Worm (Caenorhabditis elegans) whole organism, mixed stage, embryonic: ENCODE results near the gene dph-5.

Source experiments
- M03D4.4 ChIP-seq: sonication (generic microtip); optimal IDR thresholded peaks from 2 replicates; lab custom pipeline; 2017; ENCODE audit warnings: mild to moderate bottlenecking, missing genetic modification characterization, missing compliant biosample characterization
- bed-3 ChIP-seq: fragments of 200-800 bp; sonication (Bioruptor generic); optimal IDR thresholded peaks from 3 replicates; lab custom pipeline; 2018; ENCODE audit warnings: mild to moderate bottlenecking, missing genetic modification characterization, moderate library complexity, missing compliant biosample characterization
- blmp-1 ChIP-seq: fragments of 150-350 bp; optimal IDR thresholded peaks from 2 replicates; lab custom pipeline; 2014; ENCODE audit warnings: missing biosample characterization, missing genetic modification characterization
- ceh-39 ChIP-seq: fragments of 150-350 bp; optimal IDR thresholded peaks from 2 replicates; lab custom pipeline; 2014; ENCODE audit warnings: missing biosample characterization, missing genetic modification characterization
- ceh-43 ChIP-seq: fragments of 200-800 bp; sonication (Bioruptor generic); optimal IDR thresholded peaks from 2 replicates; lab custom pipeline; 2018; ENCODE audit warnings: mild to moderate bottlenecking, missing genetic modification characterization, moderate library complexity, missing compliant biosample characterization
- ceh-83 ChIP-seq: fragments of 200-800 bp; sonication (Bioruptor generic); optimal IDR thresholded peaks from 2 replicates; lab custom pipeline; 2018; ENCODE audit warnings: mild to moderate bottlenecking, missing genetic modification characterization, missing compliant biosample characterization
- ces-1 ChIP-seq: fragments of 150-350 bp; optimal IDR thresholded peaks from 2 replicates; lab custom pipeline; 2014; ENCODE audit warnings: missing biosample characterization, missing genetic modification reagents, missing genetic modification characterization
- cnd-1 ChIP-seq: fragments of 200-800 bp; sonication (Bioruptor generic); optimal IDR thresholded peaks from 2 replicates; lab custom pipeline; 2018; ENCODE audit warnings: mild to moderate bottlenecking, missing genetic modification characterization, missing compliant biosample characterization
- drap-1 ChIP-seq: fragments of 200-800 bp; sonication (Bioruptor generic); optimal IDR thresholded peaks from 3 replicates; lab custom pipeline; 2018; ENCODE audit warnings: mild to moderate bottlenecking, missing genetic modification characterization, missing compliant biosample characterization
- elt-1 ChIP-seq: sonication (generic microtip); optimal IDR thresholded peaks from 2 replicates; lab custom pipeline; 2017; ENCODE audit warnings: missing genetic modification characterization, mild to moderate bottlenecking, missing compliant biosample characterization, antibody characterized with exemption, moderate library complexity, borderline replicate concordance; ENCODE audit not compliant: insufficient read depth
- elt-3 ChIP-seq: fragments of 150-350 bp; optimal IDR thresholded peaks from 2 replicates; lab custom pipeline; 2014; ENCODE audit warnings: missing biosample characterization, missing genetic modification characterization
- flh-1 ChIP-seq: fragments of 200-800 bp; sonication (Bioruptor generic); optimal IDR thresholded peaks from 2 replicates; lab custom pipeline; 2018; ENCODE audit warnings: mild to moderate bottlenecking, missing genetic modification characterization, moderate library complexity, missing compliant biosample characterization
- ham-2 ChIP-seq: fragments of 200-800 bp; sonication (Bioruptor generic); optimal IDR thresholded peaks from 2 replicates; lab custom pipeline; 2018; ENCODE audit warnings: mild to moderate bottlenecking, missing genetic modification characterization, missing compliant biosample characterization
- lsy-2 ChIP-seq: fragments of 150-350 bp; optimal IDR thresholded peaks from 2 replicates; lab custom pipeline; 2014; ENCODE audit warnings: missing biosample characterization, missing genetic modification characterization
- mab-5 ChIP-seq: fragments of 150-350 bp; optimal IDR thresholded peaks from 2 replicates; lab custom pipeline; 2014; ENCODE audit warnings: missing biosample characterization, missing genetic modification characterization
- mep-1 ChIP-seq: fragments of 150-350 bp; optimal IDR thresholded peaks from 2 replicates; lab custom pipeline; 2017; ENCODE audit warnings: missing biosample characterization, missing genetic modification reagents, missing genetic modification characterization, inconsistent platforms
- nhr-12 ChIP-seq: fragments of 150-350 bp; optimal IDR thresholded peaks from 2 replicates; lab custom pipeline; 2014; ENCODE audit warnings: missing biosample characterization, missing genetic modification characterization
- nhr-2 ChIP-seq: fragments of 150-350 bp; optimal IDR thresholded peaks from 2 replicates; lab custom pipeline; 2014; ENCODE audit warnings: missing biosample characterization, missing genetic modification characterization
- nhr-237 ChIP-seq: fragments of 150-350 bp; optimal IDR thresholded peaks from 2 replicates; lab custom pipeline; 2014; ENCODE audit warnings: missing biosample characterization, missing genetic modification characterization
- nhr-28 ChIP-seq: fragments of 150-350 bp; optimal IDR thresholded peaks from 2 replicates; lab custom pipeline; 2014; ENCODE audit warnings: missing biosample characterization, missing genetic modification characterization
- nhr-76 ChIP-seq: sonication (generic microtip); optimal IDR thresholded peaks from 2 replicates; lab custom pipeline; 2017; ENCODE audit warnings: missing biosample characterization, missing genetic modification characterization
- pha-4 ChIP-seq: fragments of 150-350 bp; optimal IDR thresholded peaks from 2 replicates; lab custom pipeline; 2018; ENCODE audit warnings: missing biosample characterization, missing genetic modification reagents, missing genetic modification characterization
- sem-2 ChIP-seq: fragments of 200-800 bp; sonication (Bioruptor generic); optimal IDR thresholded peaks from 2 replicates; lab custom pipeline; 2018; ENCODE audit warnings: mild to moderate bottlenecking, missing genetic modification characterization, missing compliant biosample characterization
- snpc-4 ChIP-seq: fragments of 150-350 bp; optimal IDR thresholded peaks from 2 replicates; lab custom pipeline; 2014; ENCODE audit warnings: missing biosample characterization, missing genetic modification characterization
- sptf-1 ChIP-seq: sonication (generic microtip); optimal IDR thresholded peaks from 2 replicates; lab custom pipeline; 2017; ENCODE audit warnings: mild to moderate bottlenecking, missing genetic modification characterization, moderate library complexity, missing compliant biosample characterization
- tbx-8 ChIP-seq: fragments of 200-800 bp; sonication (Bioruptor generic); optimal IDR thresholded peaks from 2 replicates; lab custom pipeline; 2018; ENCODE audit warnings: mild to moderate bottlenecking, missing genetic modification characterization, moderate library complexity, missing compliant biosample characterization
- unc-120 ChIP-seq: sonication (generic microtip); optimal IDR thresholded peaks from 2 replicates; lab custom pipeline; 2017; ENCODE audit warnings: missing genetic modification characterization, missing compliant biosample characterization; ENCODE audit not compliant: poor library complexity, severe bottlenecking
- unc-39 ChIP-seq: fragments of 150-350 bp; optimal IDR thresholded peaks from 2 replicates; lab custom pipeline; 2014; ENCODE audit warnings: missing biosample characterization, missing genetic modification characterization
- unc-62 ChIP-seq: fragments of 150-350 bp; optimal IDR thresholded peaks from 2 replicates; lab custom pipeline; 2014; ENCODE audit warnings: missing biosample characterization, missing genetic modification reagents, missing genetic modification characterization
- zip-8 ChIP-seq: fragments of 150-350 bp; optimal IDR thresholded peaks from 2 replicates; lab custom pipeline; 2014; ENCODE audit warnings: missing biosample characterization, missing genetic modification characterization
- ztf-11 ChIP-seq: fragments of 150-350 bp; optimal IDR thresholded peaks from 2 replicates; lab custom pipeline; 2014; ENCODE audit warnings: missing biosample characterization, missing genetic modification characterization

dph-5 gene

ce11 chrII:11336640-11337241 is 13.3 kb upstream of the dph-5 start:
- no peak for TF ChIP-seq unc-62 (GFP tag; lab: Kevin White, UChicago)
- no peak for TF ChIP-seq elt-1
- no peak for TF ChIP-seq elt-3
- no peak for TF ChIP-seq ceh-39 (tag; lab: Kevin White, UChicago)
- TF ChIP-seq sptf-1 = no peak
- TF ChIP-seq tbx-8 (GFP tag; lab: Kevin White, UChicago) = no peak
- no peak for TF ChIP-seq pha-4
- no peak for TF ChIP-seq nhr-76 (tag; lab: Kevin White, UChicago)
- TF ChIP-seq M03D4.4 (tag; lab: Kevin White, UChicago) = no peak
- no peak for TF ChIP-seq unc-120 (tag; lab: Kevin White, UChicago)
- TF ChIP-seq snpc-4 (tag; lab: Kevin White, UChicago) = no peak
- TF ChIP-seq ham-2 (GFP tag; lab: Kevin White, UChicago) = no peak
- TF ChIP-seq drap-1 = no peak
- no peak for TF ChIP-seq sem-2 (GFP tag; lab: Kevin White, UChicago)
- TF ChIP-seq cnd-1 (tag; lab: Kevin White, UChicago) = no peak

- no peak for TF ChIP-seq mab-5 (tag; lab: Kevin White, UChicago)
- TF ChIP-seq nhr-76 (tag; lab: Kevin White, UChicago) = no peak
- no peak for TF ChIP-seq lsy-2
- no peak for TF ChIP-seq mep-1 (tag; lab: Kevin White, UChicago)
- TF ChIP-seq zip-8 (tag; lab: Kevin White, UChicago) = no peak
- no peak for TF ChIP-seq nhr-28 (tag; lab: Kevin White, UChicago)
- no peak for TF ChIP-seq bed-3 (GFP tag; lab: Kevin White, UChicago)
- TF ChIP-seq ztf-11 (tag; lab: Kevin White, UChicago) = no peak
- TF ChIP-seq ceh-83 (GFP tag; lab: Kevin White, UChicago) = no peak
- no peak for TF ChIP-seq tbx-8 (GFP tag; lab: Kevin White, UChicago)
- TF ChIP-seq ces-1 = no peak
- TF ChIP-seq nhr-2 (tag; lab: Kevin White, UChicago) = no peak
- no peak for TF ChIP-seq drap-1
- TF ChIP-seq unc-39 (tag; lab: Kevin White, UChicago) = no peak
Measured at ce11 chrII:11337497-11338040, 12.4 kb upstream of the dph-5 start, which contains the start of gene sqt-1. Gene sqt-1, minus strand, starts transcription at chrII:11337837.

- TF ChIP-seq ztf-11 (tag; lab: Kevin White, UChicago) = no peak
- no peak for TF ChIP-seq nhr-28 (tag; lab: Kevin White, UChicago)
- TF ChIP-seq drap-1 = no peak
- no peak for TF ChIP-seq ces-1
- TF ChIP-seq cnd-1 (tag; lab: Kevin White, UChicago) = no peak
- TF ChIP-seq nhr-237 (tag; lab: Kevin White, UChicago) = no peak
- TF ChIP-seq snpc-4 (tag; lab: Kevin White, UChicago) = no peak
- TF ChIP-seq ceh-83 (GFP tag; lab: Kevin White, UChicago) = no peak
- no peak for TF ChIP-seq lsy-2
- TF ChIP-seq ham-2 (GFP tag; lab: Kevin White, UChicago) = no peak
- TF ChIP-seq tbx-8 (GFP tag; lab: Kevin White, UChicago) = no peak
- no peak for TF ChIP-seq blmp-1 (tag; lab: Kevin White, UChicago)
- no peak for TF ChIP-seq nhr-12 (tag; lab: Kevin White, UChicago)
- no peak for TF ChIP-seq M03D4.4 (tag; lab: Kevin White, UChicago)
- TF ChIP-seq pha-4 = no peak
Measured at ce11 chrII:11339507-11339906, 10.5 kb upstream of the dph-5 start, which contains the start of gene rmd-3. Gene rmd-3, minus strand, starts transcription at chrII:11339607.

DNA sequence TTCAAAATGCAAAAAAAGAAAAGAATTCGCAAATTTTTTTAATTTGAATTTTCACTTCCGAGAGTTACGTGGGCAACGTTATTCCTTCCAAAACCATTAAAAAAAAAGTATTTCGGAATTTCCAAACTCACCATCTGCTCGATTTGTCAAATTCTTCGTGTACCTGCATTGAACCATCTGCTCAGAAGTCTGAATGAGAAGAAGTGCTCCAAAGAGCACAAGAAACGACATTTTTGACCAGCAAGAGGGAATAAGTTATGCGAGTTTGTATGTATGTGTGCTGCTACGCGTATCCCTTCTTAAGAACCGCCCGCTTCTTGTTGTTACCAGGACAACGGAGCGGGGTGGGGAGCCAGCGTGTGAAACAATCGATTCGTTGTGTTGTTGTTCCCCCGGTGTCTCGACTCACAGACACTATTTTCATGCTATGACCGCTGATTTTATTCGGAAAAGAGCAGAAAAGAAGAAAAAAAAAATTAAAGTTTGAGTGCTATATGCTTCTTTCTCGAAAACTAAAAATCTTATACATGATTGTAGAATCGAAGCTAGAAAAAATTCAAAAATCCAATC is 6.6 kb upstream of the dph-5 start, which contains the start of gene lgc-20:
lgc-20 (minus strand) TSS at position 311 of the 570 bp plus-strand sequence.
- TF ChIP-seq flh-1 (GFP tag; lab: Kevin White, UChicago) = no peak
- TF ChIP-seq ceh-43 (GFP tag; lab: Kevin White, UChicago) = no peak
